Fruit fly (Drosophila melanogaster): ENCODE results near the gene gish.
A peak's percentile ranks its signal among the peaks of the same experiment; 100 is the strongest.

dm6 chr3R:16331809-16332343, 59.6 kb downstream of the gish start:
- TF ChIP-seq cic (GFP tag; optimal IDR thresholded peaks at IDR 0.05) (peak; percentile 48), cnc (optimal IDR thresholded peaks at IDR 0.05) (no peak), Hr96 (GFP tag; optimal IDR thresholded peaks at IDR 0.05) (no peak), CG14711 (tag; optimal IDR thresholded peaks at IDR 0.05) (no peak), toe (GFP tag; optimal IDR thresholded peaks at IDR 0.05) (peak; percentile 7), CG1620 (GFP tag; optimal IDR thresholded peaks at IDR 0.05) (no peak), Mnt (GFP tag; optimal IDR thresholded peaks at IDR 0.05) (no peak), kay (GFP tag; ENCODE audit: borderline replicate concordance) (peak; percentile 89), CG11617 (GFP tag; optimal IDR thresholded peaks at IDR 0.05) (no peak), CG7101 (tag; optimal IDR thresholded peaks at IDR 0.05) (no peak), CG5204 (GFP tag; optimal IDR thresholded peaks at IDR 0.05) (no peak), tj (GFP tag; optimal IDR thresholded peaks at IDR 0.05) (no peak)
